Fruit fly (Drosophila melanogaster) whole organism, embryonic: ENCODE data around the gene HemK2.

Source experiments
- ATbp ChIP-seq: fragments of 200-800 bp; sonication (Bioruptor generic); optimal IDR thresholded peaks from 2 replicates; lab custom pipeline; 2017; ENCODE audit warnings: missing biosample characterization, mild to moderate bottlenecking, missing genetic modification characterization, missing genetic modification reagents
- Abd-B ChIP-seq: fragments of 200-800 bp; sonication (Bioruptor generic); optimal IDR thresholded peaks from 2 replicates; lab custom pipeline; 2018; ENCODE audit warnings: missing biosample characterization, mild to moderate bottlenecking, missing genetic modification characterization, moderate library complexity
- Asciz ChIP-seq: fragments of 200-800 bp; sonication (Bioruptor generic); optimal IDR thresholded peaks from 2 replicates; lab custom pipeline; 2017; ENCODE audit warnings: missing biosample characterization, mild to moderate bottlenecking, missing genetic modification characterization, missing genetic modification reagents
- B-H1 ChIP-seq: fragments of 200-800 bp; sonication (Bioruptor generic); IDR thresholded peaks from 3 replicates; pipeline ENCODE4 v1.3.6; 2022; ENCODE audit warnings: missing biosample characterization, missing genetic modification characterization
- Bgb ChIP-seq: fragments of 200-800 bp; sonication (Bioruptor generic); IDR thresholded peaks from 2 replicates; pipeline ENCODE4 v1.3.6; 2022; ENCODE audit warnings: missing biosample characterization, missing genetic modification characterization; ENCODE audit not compliant: partially characterized antibody
- CG11560 ChIP-seq: fragments of 200-800 bp; sonication (Bioruptor generic); IDR thresholded peaks from 3 replicates; pipeline ENCODE4 v1.3.6; 2022; ENCODE audit warnings: missing biosample characterization, missing genetic modification characterization
- CG1233 ChIP-seq: fragments of 200-800 bp; sonication (Bioruptor generic); optimal IDR thresholded peaks from 4 replicates; lab custom pipeline; 2018; ENCODE audit warnings: missing biosample characterization, mild to moderate bottlenecking, missing genetic modification characterization
- CG12769 ChIP-seq: fragments of 200-800 bp; sonication (Bioruptor generic); optimal IDR thresholded peaks from 2 replicates; lab custom pipeline; 2019; ENCODE audit warnings: missing biosample characterization, mild to moderate bottlenecking, missing genetic modification characterization, moderate library complexity
- CG12942 ChIP-seq: fragments of 200-800 bp; sonication (Bioruptor generic); optimal IDR thresholded peaks from 3 replicates; lab custom pipeline; 2016; ENCODE audit warnings: missing biosample characterization, missing genetic modification characterization
- CG13624 ChIP-seq: fragments of 200-800 bp; sonication (Bioruptor generic); optimal IDR thresholded peaks from 2 replicates; lab custom pipeline; 2016; ENCODE audit warnings: missing biosample characterization, missing genetic modification characterization
- CG14667 ChIP-seq: fragments of 200-800 bp; sonication (Bioruptor generic); IDR thresholded peaks from 2 replicates; pipeline ENCODE4 v1.3.6; 2022; ENCODE audit warnings: missing biosample characterization, missing genetic modification characterization
- CG15269 ChIP-seq: fragments of 200-800 bp; sonication (Bioruptor generic); optimal IDR thresholded peaks from 2 replicates; lab custom pipeline; 2018; ENCODE audit warnings: missing biosample characterization, mild to moderate bottlenecking, missing genetic modification characterization, moderate library complexity
- CG1529 ChIP-seq: fragments of 200-800 bp; sonication (Bioruptor generic); optimal IDR thresholded peaks from 3 replicates; lab custom pipeline; 2018; ENCODE audit warnings: missing biosample characterization, missing genetic modification characterization
- CG15514 ChIP-seq: fragments of 200-800 bp; sonication (Bioruptor generic); optimal IDR thresholded peaks from 3 replicates; lab custom pipeline; 2017; ENCODE audit warnings: missing biosample characterization, missing genetic modification characterization, mild to moderate bottlenecking, moderate library complexity, missing genetic modification reagents
- CG16779 ChIP-seq: fragments of 200-800 bp; sonication (Bioruptor generic); IDR thresholded peaks from 2 replicates; pipeline ENCODE4 v1.3.6; 2022; ENCODE audit warnings: missing biosample characterization, missing genetic modification characterization
- CG2129 ChIP-seq: fragments of 200-800 bp; sonication (Bioruptor generic); IDR thresholded peaks from 2 replicates; pipeline ENCODE4 v1.3.6; 2022; ENCODE audit warnings: missing biosample characterization, missing genetic modification characterization; ENCODE audit not compliant: partially characterized antibody
- CG31365 ChIP-seq: fragments of 200-800 bp; sonication (Bioruptor generic); optimal IDR thresholded peaks from 2 replicates; lab custom pipeline; 2018; ENCODE audit warnings: missing biosample characterization, mild to moderate bottlenecking, missing genetic modification characterization
- CG4404 ChIP-seq: fragments of 200-800 bp; sonication (Bioruptor generic); IDR thresholded peaks from 2 replicates; pipeline ENCODE4 v1.3.6; 2022; ENCODE audit warnings: missing biosample characterization, missing genetic modification characterization
- CG5953 ChIP-seq: fragments of 200-800 bp; sonication (Bioruptor generic); IDR thresholded peaks from 2 replicates; pipeline ENCODE4 v1.3.6; 2022; ENCODE audit warnings: missing biosample characterization, missing genetic modification characterization
- CG8290 ChIP-seq, 3 experiments: fragments of 200-800 bp; sonication (Bioruptor generic); optimal IDR thresholded peaks; 2 replicates each; lab custom pipeline; 2016 to 2019; ENCODE audit warnings: missing biosample characterization in 3 of 3, missing genetic modification characterization in 3 of 3, mild to moderate bottlenecking in 2 of 3, moderate library complexity in 1 of 3
- CG8359 ChIP-seq: fragments of 200-800 bp; sonication (Bioruptor generic); optimal IDR thresholded peaks from 2 replicates; lab custom pipeline; 2017; ENCODE audit warnings: missing biosample characterization, mild to moderate bottlenecking, missing genetic modification characterization, borderline replicate concordance
- CG8944 ChIP-seq: fragments of 200-800 bp; sonication (Bioruptor generic); optimal IDR thresholded peaks from 3 replicates; lab custom pipeline; 2016; ENCODE audit warnings: missing biosample characterization, missing genetic modification characterization
- CHES-1-like ChIP-seq: fragments of 200-800 bp; sonication (Bioruptor generic); optimal IDR thresholded peaks from 2 replicates; lab custom pipeline; 2016; ENCODE audit warnings: missing biosample characterization, missing genetic modification characterization
- HHEX ChIP-seq: fragments of 200-800 bp; sonication (Bioruptor generic); optimal IDR thresholded peaks from 3 replicates; lab custom pipeline; 2017; ENCODE audit warnings: missing biosample characterization, mild to moderate bottlenecking, missing genetic modification characterization, missing genetic modification reagents
- Hr39 ChIP-seq: fragments of >200 bp; optimal IDR thresholded peaks from 2 replicates; lab custom pipeline; 2017
- Lim3 ChIP-seq: fragments of 200-800 bp; sonication (Bioruptor generic); IDR thresholded peaks from 2 replicates; pipeline ENCODE4 v1.3.6; 2022; ENCODE audit warnings: missing biosample characterization, missing genetic modification characterization
- NC2α ChIP-seq: fragments of 200-800 bp; sonication (Bioruptor generic); optimal IDR thresholded peaks from 2 replicates; lab custom pipeline; 2016; ENCODE audit warnings: missing biosample characterization, missing genetic modification characterization
- Oaz ChIP-seq: fragments of 200-800 bp; sonication (Bioruptor generic); IDR thresholded peaks from 2 replicates; pipeline ENCODE4 v1.3.6; 2022; ENCODE audit warnings: missing biosample characterization, missing genetic modification characterization
- Optix ChIP-seq: fragments of 200-800 bp; sonication (Bioruptor generic); IDR thresholded peaks from 3 replicates; pipeline ENCODE4 v1.3.6; 2022; ENCODE audit warnings: missing biosample characterization, missing genetic modification characterization
- Poxn ChIP-seq: fragments of 200-800 bp; sonication (Bioruptor generic); IDR thresholded peaks from 2 replicates; pipeline ENCODE4 v1.3.6; 2022; ENCODE audit warnings: missing biosample characterization, missing genetic modification characterization
- Side ChIP-seq: fragments of 200-800 bp; sonication (Bioruptor generic); optimal IDR thresholded peaks from 2 replicates; lab custom pipeline; 2016; ENCODE audit warnings: missing biosample characterization, missing genetic modification characterization
- Vsx1 ChIP-seq: fragments of 200-800 bp; sonication (Bioruptor generic); optimal IDR thresholded peaks from 2 replicates; lab custom pipeline; 2017; ENCODE audit warnings: missing biosample characterization, mild to moderate bottlenecking, missing genetic modification characterization, missing genetic modification reagents
- corto ChIP-seq: fragments of 200-800 bp; sonication (Bioruptor generic); optimal IDR thresholded peaks from 2 replicates; lab custom pipeline; 2016; ENCODE audit warnings: missing biosample characterization, mild to moderate bottlenecking, missing genetic modification characterization, moderate library complexity
- dimm ChIP-seq: fragments of 200-800 bp; sonication (Bioruptor generic); IDR thresholded peaks from 2 replicates; pipeline ENCODE4 v1.3.6; 2022; ENCODE audit warnings: missing biosample characterization, missing genetic modification characterization
- dmrt11E ChIP-seq: fragments of 200-800 bp; sonication (Bioruptor generic); optimal IDR thresholded peaks from 3 replicates; lab custom pipeline; 2018; ENCODE audit warnings: missing biosample characterization, mild to moderate bottlenecking, missing genetic modification characterization, moderate library complexity
- dpn ChIP-seq, 2 experiments: fragments of 200-800 bp; sonication (Bioruptor generic); optimal IDR thresholded peaks; 3 replicates each; lab custom pipeline; 2016; ENCODE audit warnings: missing biosample characterization in 2 of 2, missing genetic modification characterization in 2 of 2
- inv ChIP-seq: fragments of 200-800 bp; sonication (Bioruptor generic); IDR thresholded peaks from 2 replicates; pipeline ENCODE4 v1.3.6; 2022; ENCODE audit warnings: missing biosample characterization, missing genetic modification characterization; ENCODE audit not compliant: partially characterized antibody
- jigr1 ChIP-seq: fragments of 200-800 bp; sonication (Bioruptor generic); IDR thresholded peaks from 3 replicates; pipeline ENCODE4 v1.3.6; 2022; ENCODE audit warnings: missing biosample characterization, missing genetic modification characterization
- ken ChIP-seq: fragments of 200-800 bp; sonication (Bioruptor generic); IDR thresholded peaks from 3 replicates; pipeline ENCODE4 v1.3.6; 2022; ENCODE audit warnings: missing biosample characterization, missing genetic modification characterization
- klu ChIP-seq: fragments of 200-800 bp; sonication (Bioruptor generic); IDR thresholded peaks from 2 replicates; pipeline ENCODE4 v1.3.6; 2022; ENCODE audit warnings: missing biosample characterization, missing genetic modification characterization
- nom ChIP-seq: fragments of 200-800 bp; sonication (Bioruptor generic); optimal IDR thresholded peaks from 2 replicates; lab custom pipeline; 2017; ENCODE audit warnings: missing biosample characterization, missing genetic modification characterization, mild to moderate bottlenecking, moderate library complexity, missing genetic modification reagents
- psq ChIP-seq: fragments of 200-800 bp; sonication (Bioruptor generic); optimal IDR thresholded peaks from 2 replicates; lab custom pipeline; 2017; ENCODE audit warnings: missing biosample characterization, missing genetic modification characterization
- sim ChIP-seq: fragments of 200-800 bp; sonication (Bioruptor generic); IDR thresholded peaks from 2 replicates; pipeline ENCODE4 v1.3.6; 2022; ENCODE audit warnings: missing biosample characterization, missing genetic modification characterization
- sug ChIP-seq: fragments of 200-800 bp; optimal IDR thresholded peaks from 2 replicates; lab custom pipeline; 2019; ENCODE audit warnings: missing biosample characterization, mild to moderate bottlenecking, missing genetic modification characterization, moderate library complexity
- tll ChIP-seq, 2 experiments: fragments of 200-800 bp in 1 of 2; fragments of >200 bp in 1 of 2; sonication (Bioruptor generic) in 1 of 2; optimal IDR thresholded peaks; 2 replicates each; lab custom pipeline; 2017 to 2019; ENCODE audit warnings: missing biosample characterization in 2 of 2, missing genetic modification characterization in 2 of 2, mild to moderate bottlenecking in 1 of 2, moderate library complexity in 1 of 2
- trem ChIP-seq: fragments of 200-800 bp; optimal IDR thresholded peaks from 3 replicates; lab custom pipeline; 2019; ENCODE audit warnings: missing biosample characterization, mild to moderate bottlenecking, missing genetic modification characterization, moderate library complexity
- trh ChIP-seq: fragments of 200-800 bp; sonication (Bioruptor generic); optimal IDR thresholded peaks from 2 replicates; lab custom pipeline; 2016; ENCODE audit warnings: missing biosample characterization, missing genetic modification characterization
- tup ChIP-seq: fragments of 200-800 bp; sonication (Bioruptor generic); optimal IDR thresholded peaks from 2 replicates; lab custom pipeline; 2016; ENCODE audit warnings: missing biosample characterization, mild to moderate bottlenecking, missing genetic modification characterization, moderate library complexity
- zfh1 ChIP-seq: fragments of 200-800 bp; sonication (Bioruptor generic); IDR thresholded peaks from 3 replicates; pipeline ENCODE4 v1.3.6; 2022; ENCODE audit warnings: missing biosample characterization, missing genetic modification characterization

Gene HemK2

dm6 chr2L:2750337-2751084 is 9.0 kb downstream of the HemK2 start (continued):
- peak; percentile 70 for TF ChIP-seq tup (GFP tag; lab: Kevin White, UChicago)
- peak; percentile 67 for TF ChIP-seq Asciz (GFP tag; lab: Kevin White, UChicago)
- TF ChIP-seq CG16779 (GFP tag; lab: Robert Waterston, UW), result no peak
- TF ChIP-seq CG2129, result no peak
- TF ChIP-seq inv, result no peak
- TF ChIP-seq CG8290 (GFP tag; optimal IDR thresholded peaks at IDR 0.05; lab: Kevin White, UChicago), result peak; percentile 32
- TF ChIP-seq CG8290 (tag; optimal IDR thresholded peaks at IDR 0.05; lab: Kevin White, UChicago), result peak in 1 of 2 experiments; percentile 94
- TF ChIP-seq ken (GFP tag; lab: Robert Waterston, UW), result no peak
- peak; percentile 57 for TF ChIP-seq CG1529 (GFP tag; lab: Kevin White, UChicago)
- TF ChIP-seq CG4404 (GFP tag; lab: Robert Waterston, UW), result no peak
- TF ChIP-seq dpn (GFP tag; optimal IDR thresholded peaks at IDR 0.05; lab: Kevin White, UChicago), result peak; percentile 85 to 87
- no peak for TF ChIP-seq Lim3 (GFP tag; lab: Robert Waterston, UW)
- TF ChIP-seq corto (GFP tag; lab: Kevin White, UChicago), result no peak
- no peak for TF ChIP-seq klu
- peak; percentile 63 for TF ChIP-seq ATbp
- TF ChIP-seq Oaz (GFP tag; lab: Robert Waterston, UW), result no peak
- TF ChIP-seq sug (tag; lab: Kevin White, UChicago), result peak; percentile 65
- peak; percentile 64 for TF ChIP-seq CHES-1-like (GFP tag; lab: Kevin White, UChicago)
- TF ChIP-seq trem (tag; lab: Kevin White, UChicago), result peak; percentile 40
- TF ChIP-seq zfh1 (GFP tag; lab: Robert Waterston, UW), result no peak
- no peak for TF ChIP-seq CG11560 (tag; lab: Robert Waterston, UW)
- TF ChIP-seq CG12942 (GFP tag; lab: Kevin White, UChicago), result peak; percentile 48
- TF ChIP-seq CG12769 (tag; lab: Kevin White, UChicago), result peak; percentile 92
- no peak for TF ChIP-seq sim (GFP tag; lab: Robert Waterston, UW)
- peak; percentile 19 for TF ChIP-seq NC2α (GFP tag; lab: Kevin White, UChicago)
- TF ChIP-seq Poxn, result no peak
- peak; percentile 57 for TF ChIP-seq dmrt11E (tag; lab: Kevin White, UChicago)
- no peak for TF ChIP-seq CG14667 (GFP tag; lab: Robert Waterston, UW)
- peak; percentile 89 for TF ChIP-seq CG15269
- TF ChIP-seq CG15514, result peak; percentile 81
- no peak for TF ChIP-seq jigr1 (GFP tag; lab: Robert Waterston, UW)
- no peak for TF ChIP-seq Optix
- peak; percentile 81 for TF ChIP-seq CG8944
- TF ChIP-seq Abd-B (GFP tag; lab: Kevin White, UChicago), result peak; percentile 83
- peak; percentile 81 for TF ChIP-seq CG1233 (GFP tag; lab: Kevin White, UChicago)
- TF ChIP-seq CG5953, result no peak
- TF ChIP-seq Hr39 (lab: Kevin White, UChicago), result no peak
- peak; percentile 86 for TF ChIP-seq HHEX
- TF ChIP-seq Side (GFP tag; lab: Kevin White, UChicago), result peak; percentile 85
- TF ChIP-seq psq (GFP tag; lab: Kevin White, UChicago), result peak; percentile 33
- TF ChIP-seq nom (GFP tag; lab: Kevin White, UChicago), result peak; percentile 2
- TF ChIP-seq CG13624, result peak; percentile 90
- peak; percentile 79 for TF ChIP-seq CG31365
- peak; percentile 58 for TF ChIP-seq Vsx1 (GFP tag; lab: Kevin White, UChicago)
- peak; percentile 41 for TF ChIP-seq CG8359 (GFP tag; lab: Kevin White, UChicago)
- TF ChIP-seq B-H1 (GFP tag; lab: Robert Waterston, UW), result no peak
- TF ChIP-seq dimm (GFP tag; lab: Robert Waterston, UW), result no peak
- no peak for TF ChIP-seq Bgb (GFP tag; lab: Robert Waterston, UW)
- peak; percentile 16 for TF ChIP-seq trh (GFP tag; lab: Kevin White, UChicago)
- TF ChIP-seq tll (GFP tag; optimal IDR thresholded peaks at IDR 0.05; lab: Kevin White, UChicago), result peak in 1 of 2 experiments; percentile 1
